Worm (Caenorhabditis elegans) whole organism, L3 larva: ENCODE results near the gene K10C2.6.

Source experiments
- R02D3.7 ChIP-seq: fragments of 150-350 bp; optimal IDR thresholded peaks from 2 replicates; lab custom pipeline; 2014; ENCODE audit warnings: missing biosample characterization, missing genetic modification characterization
- ZK546.5 ChIP-seq: sonication (generic microtip); optimal IDR thresholded peaks from 2 replicates; lab custom pipeline; 2017; ENCODE audit warnings: missing biosample characterization, missing genetic modification characterization
- aly-2 ChIP-seq: fragments of 150-350 bp; optimal IDR thresholded peaks from 2 replicates; lab custom pipeline; 2014; ENCODE audit warnings: missing biosample characterization, missing genetic modification characterization
- ama-1 ChIP-seq: fragments of 150-350 bp; optimal IDR thresholded peaks from 2 replicates; lab custom pipeline; 2018
- ceh-16 ChIP-seq: sonication (generic microtip); optimal IDR thresholded peaks from 2 replicates; lab custom pipeline; 2017; ENCODE audit warnings: missing biosample characterization, missing genetic modification characterization
- ceh-28 ChIP-seq: fragments of 150-350 bp; optimal IDR thresholded peaks from 2 replicates; lab custom pipeline; 2014; ENCODE audit warnings: missing biosample characterization, missing genetic modification reagents, missing genetic modification characterization
- ceh-9 ChIP-seq: sonication (generic microtip); optimal IDR thresholded peaks from 2 replicates; lab custom pipeline; 2018; ENCODE audit warnings: missing biosample characterization, missing genetic modification characterization
- daf-12 ChIP-seq: fragments of 150-350 bp; optimal IDR thresholded peaks from 2 replicates; lab custom pipeline; 2014; ENCODE audit warnings: missing biosample characterization, missing genetic modification reagents, missing genetic modification characterization
- elt-1 ChIP-seq: fragments of 150-350 bp; optimal IDR thresholded peaks from 2 replicates; lab custom pipeline; 2014; ENCODE audit warnings: missing biosample characterization, missing genetic modification characterization
- elt-2 ChIP-seq: sonication (generic microtip); optimal IDR thresholded peaks from 2 replicates; lab custom pipeline; 2016; ENCODE audit warnings: missing genetic modification reagents, mild to moderate bottlenecking, missing genetic modification characterization, missing compliant biosample characterization
- elt-3 ChIP-seq, 3 experiments: fragments of 150-350 bp in 1 of 3; sonication (generic microtip) in 2 of 3; optimal IDR thresholded peaks; 2 replicates in 2 of 3; 4 replicates in 1 of 3; lab custom pipeline; 2014 to 2017; ENCODE audit warnings: missing biosample characterization in 3 of 3, missing genetic modification characterization in 3 of 3
- fkh-10 ChIP-seq: sonication (generic microtip); optimal IDR thresholded peaks from 2 replicates; lab custom pipeline; 2017; ENCODE audit warnings: missing biosample characterization, missing genetic modification reagents, missing genetic modification characterization
- fkh-2 ChIP-seq: fragments of 150-350 bp; optimal IDR thresholded peaks from 2 replicates; lab custom pipeline; 2014; ENCODE audit warnings: missing biosample characterization, missing genetic modification reagents, missing genetic modification characterization
- hmg-11 ChIP-seq: sonication (generic microtip); optimal IDR thresholded peaks from 2 replicates; lab custom pipeline; 2016; ENCODE audit warnings: missing genetic modification characterization, missing compliant biosample characterization
- jun-1 ChIP-seq: fragments of 150-350 bp; optimal IDR thresholded peaks from 2 replicates; lab custom pipeline; 2014; ENCODE audit warnings: missing biosample characterization, missing genetic modification reagents, missing genetic modification characterization
- lin-15B ChIP-seq: fragments of 150-350 bp; optimal IDR thresholded peaks from 2 replicates; lab custom pipeline; 2014; ENCODE audit warnings: missing biosample characterization, missing genetic modification characterization
- mml-1 ChIP-seq: fragments of 150-350 bp; sonication (generic microtip); optimal IDR thresholded peaks from 3 replicates; lab custom pipeline; 2014; ENCODE audit warnings: missing biosample characterization, missing genetic modification characterization
- nhr-12 ChIP-seq: fragments of 150-350 bp; optimal IDR thresholded peaks from 2 replicates; lab custom pipeline; 2014; ENCODE audit warnings: missing biosample characterization, missing genetic modification characterization
- nhr-23 ChIP-seq: fragments of 150-350 bp; optimal IDR thresholded peaks from 2 replicates; lab custom pipeline; 2014; ENCODE audit warnings: missing biosample characterization, missing genetic modification reagents, missing genetic modification characterization
- nhr-237 ChIP-seq: fragments of 150-350 bp; optimal IDR thresholded peaks from 2 replicates; lab custom pipeline; 2014; ENCODE audit warnings: missing biosample characterization, missing genetic modification characterization
- nhr-28 ChIP-seq: fragments of 150-350 bp; optimal IDR thresholded peaks from 2 replicates; lab custom pipeline; 2014; ENCODE audit warnings: missing biosample characterization, missing genetic modification characterization
- nhr-43 ChIP-seq: sonication (generic microtip); optimal IDR thresholded peaks from 2 replicates; lab custom pipeline; 2016; ENCODE audit warnings: mild to moderate bottlenecking, missing genetic modification characterization, missing compliant biosample characterization; ENCODE audit not compliant: poor library complexity, severe bottlenecking
- nhr-67 ChIP-seq: fragments of 150-350 bp; optimal IDR thresholded peaks from 2 replicates; lab custom pipeline; 2014; ENCODE audit warnings: missing biosample characterization, missing genetic modification characterization
- nhr-76 ChIP-seq: fragments of 150-350 bp; sonication (generic microtip); optimal IDR thresholded peaks from 5 replicates; lab custom pipeline; 2014; ENCODE audit warnings: missing biosample characterization, missing genetic modification characterization
- nhr-77 ChIP-seq: fragments of 150-350 bp; optimal IDR thresholded peaks from 2 replicates; lab custom pipeline; 2014; ENCODE audit warnings: missing biosample characterization, missing genetic modification characterization
- pha-4 ChIP-seq: fragments of 150-350 bp; optimal IDR thresholded peaks from 2 replicates; lab custom pipeline; 2014; ENCODE audit warnings: missing biosample characterization, missing genetic modification reagents, missing genetic modification characterization
- pqm-1 ChIP-seq: fragments of 150-350 bp; optimal IDR thresholded peaks from 2 replicates; lab custom pipeline; 2017; ENCODE audit warnings: missing biosample characterization, missing genetic modification characterization, inconsistent platforms
- skn-1 ChIP-seq: fragments of 150-350 bp; optimal IDR thresholded peaks from 2 replicates; lab custom pipeline; 2014; ENCODE audit warnings: missing biosample characterization, missing genetic modification characterization
- snpc-4 ChIP-seq: fragments of 150-350 bp; optimal IDR thresholded peaks from 2 replicates; lab custom pipeline; 2014; ENCODE audit warnings: missing biosample characterization, missing genetic modification characterization
- unc-39 ChIP-seq: sonication (generic microtip); optimal IDR thresholded peaks from 4 replicates; lab custom pipeline; 2017; ENCODE audit warnings: missing biosample characterization, missing genetic modification characterization
- unc-62 ChIP-seq: fragments of 150-350 bp; sonication (generic microtip); optimal IDR thresholded peaks from 4 replicates; lab custom pipeline; 2014; ENCODE audit warnings: missing biosample characterization, missing genetic modification reagents, missing genetic modification characterization
- ztf-11 ChIP-seq: fragments of 150-350 bp; optimal IDR thresholded peaks from 2 replicates; lab custom pipeline; 2014; ENCODE audit warnings: missing biosample characterization, missing genetic modification characterization

Gene K10C2.6

ce11 chrX:6419113-6419512 is 32.1 kb upstream of the K10C2.6 start:
- no peak for TF ChIP-seq unc-62 (GFP tag; lab: Kevin White, UChicago)

ce11 chrX:6420681-6421080 is 30.6 kb upstream of the K10C2.6 start, which contains the start of gene K10C2.12:
TSS of gene K10C2.12 (minus strand) at chrX:6420781.
- TF ChIP-seq snpc-4 (tag; lab: Kevin White, UChicago) (no peak), ZK546.5 (tag; lab: Kevin White, UChicago) (no peak), elt-3 (tag; optimal IDR thresholded peaks at IDR 0.05; lab: Kevin White, UChicago) (no peak), ztf-11 (tag; lab: Kevin White, UChicago) (no peak), nhr-12 (tag; lab: Kevin White, UChicago) (no peak), unc-39 (tag; lab: Kevin White, UChicago) (no peak), nhr-77 (tag; lab: Kevin White, UChicago) (no peak), ceh-16 (tag; lab: Kevin White, UChicago) (no peak)
- TF ChIP-seq, all 47 proteins: peak for 0

DNA sequence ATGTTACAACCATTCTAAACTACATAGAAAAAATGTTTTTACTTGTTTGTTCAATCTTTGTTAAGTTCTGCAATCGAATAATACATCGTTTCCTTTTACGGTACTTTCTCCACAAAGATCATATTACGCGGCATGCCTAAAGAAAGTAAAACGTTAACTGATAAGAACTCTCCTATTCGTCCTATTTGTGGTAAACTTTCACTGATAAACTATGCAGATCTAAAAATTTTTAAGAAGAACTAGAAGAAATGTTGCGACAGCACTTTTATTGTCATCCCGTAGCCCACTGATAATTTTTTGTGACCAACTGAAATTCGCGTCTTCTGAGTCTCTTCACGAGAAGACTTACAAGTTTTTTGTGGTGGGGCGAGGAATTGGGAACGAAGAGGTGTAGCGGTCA is 24.1 kb upstream of the K10C2.6 start:
- TF ChIP-seq hmg-11 (tag; lab: Kevin White, UChicago) (no peak), elt-2 (peak; percentile 95), skn-1 (peak; percentile 36), pqm-1 (tag; lab: Kevin White, UChicago) (peak; percentile 97)

ce11 chrX:6429552-6429951 is 21.7 kb upstream of the K10C2.6 start:
- TF ChIP-seq ceh-9 (tag; lab: Kevin White, UChicago) (no peak), lin-15B (tag; lab: Kevin White, UChicago) (no peak), pqm-1 (tag; lab: Kevin White, UChicago) (peak; percentile 84), nhr-67 (no peak), jun-1 (tag; lab: Kevin White, UChicago) (no peak), elt-1 (tag; lab: Kevin White, UChicago) (no peak), pha-4 (tag; lab: Kevin White, UChicago) (no peak), elt-2 (peak; percentile 85), nhr-76 (no peak)

- TF ChIP-seq elt-2 (peak; percentile 4), fkh-10 (GFP tag; lab: Kevin White, UChicago) (no peak)
Observed at ce11 chrX:6430510-6430909, 20.7 kb upstream of the K10C2.6 start, which contains the start of gene ctsa-2. TSS of gene ctsa-2 (minus strand) at chrX:6430610.

DNA sequence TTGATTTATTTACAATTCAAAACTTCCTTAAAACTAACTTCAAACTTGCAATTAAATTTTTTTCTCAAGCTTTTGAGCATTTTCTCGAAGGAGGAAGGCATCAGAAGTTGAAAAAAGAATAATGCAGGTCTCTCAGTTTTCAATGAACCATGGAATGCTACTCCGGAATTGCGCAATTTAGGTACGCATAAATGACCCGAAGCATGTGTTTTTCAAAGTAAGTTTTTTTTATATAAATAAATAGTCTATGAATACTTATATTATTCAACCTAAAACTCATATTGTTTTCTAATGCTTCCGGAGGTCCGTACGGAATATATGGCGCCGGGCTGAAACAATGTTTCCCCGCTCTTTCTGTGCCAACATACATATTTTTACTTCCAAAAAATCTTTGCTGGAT is 17.6 kb upstream of the K10C2.6 start, which contains the start of gene K10C2.2:
Gene K10C2.2, minus strand, starts transcription at position 101 of the 400 bp plus-strand sequence.
- TF ChIP-seq lin-15B (tag; lab: Kevin White, UChicago) = no peak
- TF ChIP-seq ceh-9 (tag; lab: Kevin White, UChicago) = no peak
- no peak for TF ChIP-seq nhr-43 (tag; lab: Kevin White, UChicago)
- TF ChIP-seq nhr-28 (tag; lab: Kevin White, UChicago) = no peak
- no peak for TF ChIP-seq nhr-237 (tag; lab: Kevin White, UChicago)
- no peak for TF ChIP-seq unc-39 (tag; lab: Kevin White, UChicago)
- TF ChIP-seq R02D3.7 (tag; lab: Kevin White, UChicago) = no peak
- no peak for TF ChIP-seq daf-12 (tag; lab: Kevin White, UChicago)
- no peak for TF ChIP-seq nhr-77 (tag; lab: Kevin White, UChicago)
- TF ChIP-seq snpc-4 (tag; lab: Kevin White, UChicago) = no peak
- TF ChIP-seq aly-2 (tag; lab: Kevin White, UChicago) = no peak
- no peak for TF ChIP-seq ama-1 (lab: Kevin White, UChicago)
- no peak for TF ChIP-seq ceh-28 (tag; lab: Kevin White, UChicago)
- TF ChIP-seq fkh-2 (tag; lab: Kevin White, UChicago) = no peak
- TF ChIP-seq mml-1 (tag; lab: Kevin White, UChicago) = no peak
- no peak for TF ChIP-seq jun-1 (tag; lab: Kevin White, UChicago)
- TF ChIP-seq nhr-23 (tag; lab: Kevin White, UChicago) = no peak
